Fruit fly (Drosophila melanogaster): ENCODE data around the gene CG17564.

- TF ChIP-seq usp (GFP tag; optimal IDR thresholded peaks at IDR 0.05) = no peak
- TF ChIP-seq pan (optimal IDR thresholded peaks at IDR 0.05) = no peak
- no peak for TF ChIP-seq psq (optimal IDR thresholded peaks at IDR 0.05)
- no peak for TF ChIP-seq CG8478 (optimal IDR thresholded peaks at IDR 0.05)
- TF ChIP-seq Dll (optimal IDR thresholded peaks at IDR 0.05) = no peak
- no peak for TF ChIP-seq EcR (GFP tag; optimal IDR thresholded peaks at IDR 0.05)
These were observed 25.0 kb upstream of the CG17564 start for dm6 chr2L:19324737-19325136.
